Worm (Caenorhabditis elegans): ENCODE results near the gene fbxb-104.

DNA sequence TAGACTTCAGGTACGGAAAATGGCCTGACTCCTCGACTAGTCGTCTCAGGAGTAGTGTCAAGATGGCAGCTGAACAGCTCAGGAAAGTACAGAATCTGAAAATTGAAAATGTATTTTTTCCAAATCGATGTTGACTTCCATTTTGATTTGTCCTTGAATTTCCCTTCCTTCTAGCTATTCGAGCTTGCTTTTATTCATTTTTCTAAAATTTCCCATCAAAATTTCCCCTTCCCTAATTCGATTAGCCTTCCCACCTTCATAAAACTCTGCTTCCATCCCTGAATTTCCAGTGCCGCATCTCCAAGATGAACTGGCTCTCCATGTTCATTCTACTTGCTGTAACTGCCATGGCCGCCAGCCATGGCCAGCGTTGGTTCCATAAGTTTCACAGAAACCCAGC is 4.3 kb downstream of the fbxb-104 start, which contains the start of gene Y49F6B.6:
- TF ChIP-seq unc-39 (tag; optimal IDR thresholded peaks at IDR 0.05) (no peak), lin-13 (tag; optimal IDR thresholded peaks at IDR 0.05) (no peak)

All from whole organism, mixed stage, embryonic.